Fruit fly (Drosophila melanogaster) whole organism, adult: ENCODE measurements around the gene Tbc1d15-17.

Source experiments
- CG11617 ChIP-seq: fragments of 200-800 bp; sonication (Bioruptor generic); optimal IDR thresholded peaks from 2 replicates; lab custom pipeline; 2017; ENCODE audit warnings: mild to moderate bottlenecking, missing biosample characterization, missing genetic modification reagents, missing genetic modification characterization
- CG12768 ChIP-seq: fragments of 200-800 bp; sonication (Bioruptor generic); optimal IDR thresholded peaks from 2 replicates; lab custom pipeline; 2017; ENCODE audit warnings: missing biosample characterization, missing genetic modification characterization, mild to moderate bottlenecking, moderate library complexity, missing genetic modification reagents
- CG14711 ChIP-seq: fragments of 200-800 bp; sonication (Bioruptor generic); optimal IDR thresholded peaks from 2 replicates; lab custom pipeline; 2018; ENCODE audit warnings: missing biosample characterization, mild to moderate bottlenecking, missing genetic modification characterization, moderate library complexity
- CG1620 ChIP-seq: fragments of 200-800 bp; sonication (Bioruptor generic); optimal IDR thresholded peaks from 2 replicates; lab custom pipeline; 2016; ENCODE audit warnings: missing biosample characterization, missing genetic modification characterization
- CG33017 ChIP-seq: fragments of 200-800 bp; sonication (Bioruptor generic); optimal IDR thresholded peaks from 2 replicates; lab custom pipeline; 2018; ENCODE audit warnings: missing biosample characterization, mild to moderate bottlenecking, missing genetic modification characterization, moderate library complexity
- CG5204 ChIP-seq: fragments of 200-800 bp; sonication (Bioruptor generic); optimal IDR thresholded peaks from 2 replicates; lab custom pipeline; 2016; ENCODE audit warnings: missing biosample characterization, missing genetic modification characterization
- CG7045 ChIP-seq: fragments of 200-800 bp; sonication (Bioruptor generic); optimal IDR thresholded peaks from 2 replicates; lab custom pipeline; 2017; ENCODE audit warnings: missing biosample characterization, mild to moderate bottlenecking, missing genetic modification characterization
- CG7101 ChIP-seq: fragments of 200-800 bp; sonication (Bioruptor generic); optimal IDR thresholded peaks from 2 replicates; lab custom pipeline; 2018; ENCODE audit warnings: missing biosample characterization, mild to moderate bottlenecking, missing genetic modification characterization, moderate library complexity
- Clk ChIP-seq: fragments of 200-800 bp; sonication (Bioruptor generic); optimal IDR thresholded peaks from 2 replicates; lab custom pipeline; 2017; ENCODE audit warnings: missing biosample characterization, missing genetic modification characterization
- Crg-1 ChIP-seq: fragments of 200-800 bp; sonication (Bioruptor generic); optimal IDR thresholded peaks from 2 replicates; lab custom pipeline; 2016; ENCODE audit warnings: missing biosample characterization, missing genetic modification characterization
- Hr96 ChIP-seq: fragments of 200-800 bp; sonication (Bioruptor generic); optimal IDR thresholded peaks from 2 replicates; lab custom pipeline; 2016; ENCODE audit warnings: missing biosample characterization, missing genetic modification characterization
- Mnt ChIP-seq: fragments of 200-800 bp; sonication (Bioruptor generic); optimal IDR thresholded peaks from 2 replicates; lab custom pipeline; 2016; ENCODE audit warnings: missing biosample characterization, mild to moderate bottlenecking, missing genetic modification characterization
- bab1 ChIP-seq: fragments of 200-800 bp; sonication (Bioruptor generic); optimal IDR thresholded peaks from 3 replicates; lab custom pipeline; 2019; ENCODE audit warnings: missing biosample characterization, mild to moderate bottlenecking, missing genetic modification characterization, moderate library complexity
- cic ChIP-seq: fragments of 200-800 bp; sonication (Bioruptor generic); optimal IDR thresholded peaks from 2 replicates; lab custom pipeline; 2017; ENCODE audit warnings: missing biosample characterization, mild to moderate bottlenecking, missing genetic modification characterization, moderate library complexity
- cnc ChIP-seq, 2 experiments: fragments of >200 bp; optimal IDR thresholded peaks; 2 replicates each; lab custom pipeline; 2017
- kay ChIP-seq: fragments of 200-800 bp; sonication (Bioruptor generic); peaks from one replicate; lab custom pipeline; 2016; ENCODE audit warnings: missing biosample characterization, missing genetic modification characterization, borderline replicate concordance
- ovo ChIP-seq: fragments of 200-800 bp; sonication (Bioruptor generic); optimal IDR thresholded peaks from 2 replicates; lab custom pipeline; 2016; ENCODE audit warnings: missing biosample characterization, missing genetic modification characterization
- pad ChIP-seq: fragments of 200-800 bp; sonication (Bioruptor generic); optimal IDR thresholded peaks from 3 replicates; lab custom pipeline; 2017; ENCODE audit warnings: missing biosample characterization, missing genetic modification characterization, mild to moderate bottlenecking, moderate library complexity, missing genetic modification reagents
- tj ChIP-seq: fragments of 200-800 bp; sonication (Bioruptor generic); optimal IDR thresholded peaks from 3 replicates; lab custom pipeline; 2017; ENCODE audit warnings: missing biosample characterization, mild to moderate bottlenecking, missing genetic modification characterization, moderate library complexity
- toe ChIP-seq: fragments of 200-800 bp; sonication (Bioruptor generic); optimal IDR thresholded peaks from 2 replicates; lab custom pipeline; 2016; ENCODE audit warnings: missing biosample characterization, missing genetic modification characterization

Gene Tbc1d15-17

DNA sequence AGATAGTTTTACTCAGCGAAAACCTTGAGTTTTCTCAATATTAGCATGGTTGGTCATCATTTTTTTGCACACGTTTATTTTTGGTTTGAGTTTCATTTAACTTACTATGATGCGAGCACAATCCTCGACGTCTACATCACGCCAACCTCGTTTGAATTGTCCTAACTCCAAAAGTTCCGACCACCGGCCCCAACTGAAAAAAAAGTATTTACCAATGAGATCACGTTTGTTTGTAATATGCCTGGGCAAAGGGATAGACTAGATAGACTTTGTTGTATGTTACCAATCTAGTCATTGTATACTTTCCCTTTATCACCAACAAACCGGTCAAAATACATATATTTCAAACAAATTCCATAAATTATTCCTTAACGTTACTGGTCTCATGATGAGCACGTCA is 25.2 kb downstream of the Tbc1d15-17 start, which contains the start of gene CG13693:
TSS of gene CG13693 (plus strand) at position 301 of the 400 bp plus-strand sequence.
- TF ChIP-seq CG33017 (tag; lab: Kevin White, UChicago), result no peak
- TF ChIP-seq kay (GFP tag; lab: Kevin White, UChicago), result no peak
- TF ChIP-seq Crg-1, result no peak
- TF ChIP-seq CG12768 (GFP tag; lab: Kevin White, UChicago), result no peak
- no peak for TF ChIP-seq CG14711 (tag; lab: Kevin White, UChicago)
- TF ChIP-seq CG7101 (tag; lab: Kevin White, UChicago), result no peak
- no peak for TF ChIP-seq CG1620
- no peak for TF ChIP-seq tj (GFP tag; lab: Kevin White, UChicago)
- no peak for TF ChIP-seq pad (GFP tag; lab: Kevin White, UChicago)
- no peak for TF ChIP-seq Mnt (GFP tag; lab: Kevin White, UChicago)
- no peak for TF ChIP-seq CG5204 (GFP tag; lab: Kevin White, UChicago)
- no peak for TF ChIP-seq cic (GFP tag; lab: Kevin White, UChicago)

DNA sequence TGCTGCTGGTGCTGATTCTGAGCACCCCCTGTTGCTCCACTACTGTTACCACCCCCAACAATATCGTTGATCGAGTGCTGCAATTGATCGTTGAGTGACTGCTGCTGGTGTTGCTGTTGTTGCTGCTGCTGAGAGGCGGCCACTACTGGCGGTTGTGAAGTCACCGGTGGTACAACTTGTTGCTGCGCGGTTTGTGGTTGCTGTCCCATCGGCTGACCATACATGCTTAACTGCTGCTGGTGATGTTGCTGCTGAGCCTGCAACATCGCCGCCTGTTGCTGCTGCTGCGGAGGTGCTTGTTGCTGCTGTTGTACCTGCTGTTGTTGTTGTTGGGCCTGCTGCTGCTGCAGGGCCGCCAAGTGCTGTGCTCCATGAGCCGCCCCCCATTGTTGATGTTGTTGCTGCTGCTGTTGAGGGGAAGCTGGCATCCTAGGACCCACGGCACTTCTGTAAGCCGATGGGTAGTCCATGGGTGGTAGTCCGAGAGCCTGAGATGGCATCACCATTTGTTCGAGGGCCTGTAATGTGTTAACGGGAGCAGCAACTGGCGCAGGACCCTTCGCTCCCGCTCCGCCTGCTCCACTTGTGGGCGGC is 33.3 kb downstream of the Tbc1d15-17 start:
- no peak for TF ChIP-seq CG7101 (tag; lab: Kevin White, UChicago)

- TF ChIP-seq CG33017 (tag; lab: Kevin White, UChicago) (no peak), toe (GFP tag; lab: Kevin White, UChicago) (no peak), cnc (optimal IDR thresholded peaks at IDR 0.05; lab: Kevin White, UChicago) (no peak), cic (GFP tag; lab: Kevin White, UChicago) (no peak), kay (GFP tag; lab: Kevin White, UChicago) (no peak), Hr96 (GFP tag; lab: Kevin White, UChicago) (no peak), tj (GFP tag; lab: Kevin White, UChicago) (no peak), CG1620 (no peak), CG7101 (tag; lab: Kevin White, UChicago) (no peak), CG12768 (GFP tag; lab: Kevin White, UChicago) (no peak), ovo (no peak), Clk (GFP tag; lab: Kevin White, UChicago) (no peak), pad (GFP tag; lab: Kevin White, UChicago) (no peak), CG5204 (GFP tag; lab: Kevin White, UChicago) (no peak), CG11617 (GFP tag; lab: Kevin White, UChicago) (no peak)
These were observed 34.4 kb downstream of the Tbc1d15-17 start for dm6 chr2L:241415-241814.

DNA sequence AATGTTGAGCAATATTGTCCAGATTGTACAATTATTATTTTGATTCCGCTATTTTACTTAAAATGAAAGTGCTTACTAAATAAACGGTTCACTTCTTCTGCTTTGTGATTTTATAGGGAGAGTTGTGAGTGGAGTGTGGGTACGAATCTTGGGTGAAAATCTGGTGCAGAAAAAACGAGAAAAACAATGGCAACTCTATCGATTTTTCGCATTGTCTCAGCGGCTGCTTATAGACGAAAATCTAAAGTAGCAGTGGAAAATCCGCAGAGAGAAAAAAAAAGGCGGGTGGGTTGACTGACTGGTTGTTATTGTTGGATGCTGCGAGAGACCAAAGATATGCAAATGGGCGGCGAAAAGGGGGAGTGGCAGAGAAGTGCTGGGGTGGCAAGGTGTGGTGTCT is 36.1 kb downstream of the Tbc1d15-17 start:
- no peak for TF ChIP-seq kay (GFP tag; lab: Kevin White, UChicago)
- TF ChIP-seq CG7045 (GFP tag; lab: Kevin White, UChicago), result no peak
- no peak for TF ChIP-seq toe (GFP tag; lab: Kevin White, UChicago)
- no peak for TF ChIP-seq CG7101 (tag; lab: Kevin White, UChicago)
- no peak for TF ChIP-seq CG1620
- no peak for TF ChIP-seq cnc (optimal IDR thresholded peaks at IDR 0.05; lab: Kevin White, UChicago)
- TF ChIP-seq pad (GFP tag; lab: Kevin White, UChicago), result no peak
- TF ChIP-seq ovo, result no peak
- no peak for TF ChIP-seq CG14711 (tag; lab: Kevin White, UChicago)
- no peak for TF ChIP-seq Hr96 (GFP tag; lab: Kevin White, UChicago)
- TF ChIP-seq Clk (GFP tag; lab: Kevin White, UChicago), result no peak
- no peak for TF ChIP-seq CG33017 (tag; lab: Kevin White, UChicago)
- TF ChIP-seq cic (GFP tag; lab: Kevin White, UChicago), result no peak
- TF ChIP-seq bab1 (GFP tag; lab: Kevin White, UChicago), result no peak
- no peak for TF ChIP-seq CG5204 (GFP tag; lab: Kevin White, UChicago)
- TF ChIP-seq CG11617 (GFP tag; lab: Kevin White, UChicago), result no peak
- no peak for TF ChIP-seq tj (GFP tag; lab: Kevin White, UChicago)
- TF ChIP-seq Crg-1, result no peak
- TF ChIP-seq CG12768 (GFP tag; lab: Kevin White, UChicago), result no peak
- TF ChIP-seq Mnt (GFP tag; lab: Kevin White, UChicago), result no peak

DNA sequence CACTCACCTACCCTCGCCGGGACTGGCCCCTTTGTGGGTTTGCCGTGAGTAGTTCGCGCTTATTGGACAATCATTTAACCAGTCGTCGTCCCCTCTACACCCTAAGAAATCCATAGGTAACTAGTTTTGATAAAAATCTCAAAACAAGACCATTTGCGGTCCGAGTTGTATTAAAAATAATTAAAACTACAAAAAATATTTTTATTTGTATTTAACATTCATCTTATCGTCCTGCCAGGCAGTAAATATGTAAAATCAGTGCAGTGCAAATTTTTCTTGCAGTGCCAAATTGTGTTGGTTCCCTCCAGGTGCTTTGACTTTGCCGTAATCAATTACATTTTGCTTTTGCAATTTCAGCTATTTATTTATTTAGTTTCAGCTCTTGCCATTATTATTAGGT is 36.8 kb downstream of the Tbc1d15-17 start:
- TF ChIP-seq bab1 (GFP tag; lab: Kevin White, UChicago) (no peak), CG12768 (GFP tag; lab: Kevin White, UChicago) (no peak), cic (GFP tag; lab: Kevin White, UChicago) (no peak), CG7045 (GFP tag; lab: Kevin White, UChicago) (no peak), Clk (GFP tag; lab: Kevin White, UChicago) (no peak), cnc (optimal IDR thresholded peaks at IDR 0.05; lab: Kevin White, UChicago) (no peak), CG14711 (tag; lab: Kevin White, UChicago) (no peak), Crg-1 (no peak), pad (GFP tag; lab: Kevin White, UChicago) (no peak), Hr96 (GFP tag; lab: Kevin White, UChicago) (no peak), Mnt (GFP tag; lab: Kevin White, UChicago) (no peak), kay (GFP tag; lab: Kevin White, UChicago) (no peak), ovo (no peak), CG5204 (GFP tag; lab: Kevin White, UChicago) (no peak), CG1620 (no peak), CG7101 (tag; lab: Kevin White, UChicago) (no peak), tj (GFP tag; lab: Kevin White, UChicago) (no peak)

dm6 chr2L:244559-244958 is 37.6 kb downstream of the Tbc1d15-17 start:
- no peak for TF ChIP-seq CG1620
- no peak for TF ChIP-seq Hr96 (GFP tag; lab: Kevin White, UChicago)
- no peak for TF ChIP-seq bab1 (GFP tag; lab: Kevin White, UChicago)
- TF ChIP-seq CG5204 (GFP tag; lab: Kevin White, UChicago), result no peak
- no peak for TF ChIP-seq pad (GFP tag; lab: Kevin White, UChicago)
- TF ChIP-seq ovo, result no peak
